Worm (Caenorhabditis elegans) whole organism, early embryonic: ENCODE data around the gene sra-39.

Experiments
- B0310.2 ChIP-seq: sonication (generic microtip); optimal IDR thresholded peaks from 2 replicates; lab custom pipeline; 2016; ENCODE audit warnings: mild to moderate bottlenecking, missing genetic modification characterization, missing compliant biosample characterization
- F13C5.2 ChIP-seq: sonication (generic microtip); optimal IDR thresholded peaks from 2 replicates; lab custom pipeline; 2017; ENCODE audit warnings: mild to moderate bottlenecking, missing genetic modification characterization, inconsistent platforms, missing compliant biosample characterization
- aly-1 ChIP-seq: sonication (generic microtip); optimal IDR thresholded peaks from 2 replicates; lab custom pipeline; 2016; ENCODE audit warnings: missing genetic modification characterization, missing compliant biosample characterization
- ama-1 ChIP-seq: fragments of 150-350 bp; optimal IDR thresholded peaks from 2 replicates; lab custom pipeline; 2014
- ceh-13 ChIP-seq: fragments of 200-800 bp; sonication (Bioruptor generic); optimal IDR thresholded peaks from 2 replicates; lab custom pipeline; 2018; ENCODE audit warnings: mild to moderate bottlenecking, missing genetic modification characterization, missing compliant biosample characterization
- ceh-36 ChIP-seq: sonication (generic microtip); optimal IDR thresholded peaks from 2 replicates; lab custom pipeline; 2016; ENCODE audit warnings: missing genetic modification characterization, inconsistent platforms, missing compliant biosample characterization
- ets-7 ChIP-seq: sonication (generic microtip); optimal IDR thresholded peaks from 2 replicates; lab custom pipeline; 2016; ENCODE audit warnings: missing genotype, missing genetic modification characterization, missing compliant biosample characterization
- flt-1 ChIP-seq: fragments of 200-800 bp; sonication (Bioruptor generic); IDR thresholded peaks from 2 replicates; pipeline ENCODE4 v1.3.6; 2022; ENCODE audit warnings: missing genetic modification characterization, missing compliant biosample characterization
- hmbx-1 ChIP-seq: sonication (generic microtip); optimal IDR thresholded peaks from 2 replicates; lab custom pipeline; 2016; ENCODE audit warnings: mild to moderate bottlenecking, missing genetic modification characterization, missing compliant biosample characterization
- hmg-4 ChIP-seq: fragments of 200-800 bp; sonication (Bioruptor generic); optimal IDR thresholded peaks from 2 replicates; lab custom pipeline; 2018; ENCODE audit warnings: mild to moderate bottlenecking, missing genetic modification characterization, missing compliant biosample characterization
- hnd-1 ChIP-seq: sonication (generic microtip); optimal IDR thresholded peaks from 2 replicates; lab custom pipeline; 2016; ENCODE audit warnings: missing genetic modification characterization, missing compliant biosample characterization
- pes-1 ChIP-seq: fragments of 200-800 bp; sonication (Bioruptor generic); IDR thresholded peaks from 2 replicates; pipeline ENCODE4 v1.3.6; 2022; ENCODE audit warnings: missing genetic modification reagents, missing genetic modification characterization, missing compliant biosample characterization
- scrt-1 ChIP-seq: fragments of 200-800 bp; sonication (Bioruptor generic); IDR thresholded peaks from 2 replicates; pipeline ENCODE4 v1.3.6; 2022; ENCODE audit warnings: missing genetic modification characterization, missing compliant biosample characterization
- sea-1 ChIP-seq: fragments of 200-800 bp; sonication (Bioruptor generic); conservative IDR thresholded peaks from 2 replicates; pipeline ENCODE4 v1.3.6; 2022; ENCODE audit warnings: missing genetic modification characterization, missing compliant biosample characterization
- tbx-11 ChIP-seq: fragments of 200-800 bp; sonication (Bioruptor generic); IDR thresholded peaks from 2 replicates; pipeline ENCODE4 v1.3.6; 2022; ENCODE audit warnings: missing genetic modification characterization, missing compliant biosample characterization
- tbx-37 ChIP-seq: fragments of 200-800 bp; sonication (Bioruptor generic); conservative IDR thresholded peaks from 2 replicates; pipeline ENCODE4 v1.3.6; 2022; ENCODE audit warnings: missing genetic modification reagents, missing genetic modification characterization, missing compliant biosample characterization
- tra-4 ChIP-seq: sonication (generic microtip); optimal IDR thresholded peaks from 2 replicates; lab custom pipeline; 2017; ENCODE audit warnings: missing genetic modification characterization, missing compliant biosample characterization

The sra-39 gene

ce11 chrX:13934574-13934973 is 31.3 kb upstream of the sra-39 start, which contains the start of gene elt-3:
TSS of gene elt-3 (plus strand) at chrX:13934874.
- no peak for TF ChIP-seq hmg-4
- no peak for TF ChIP-seq ceh-36 (tag; lab: Kevin White, UChicago)
- TF ChIP-seq aly-1 (tag; lab: Kevin White, UChicago), result no peak
- no peak for TF ChIP-seq ets-7 (tag; lab: Kevin White, UChicago)
- TF ChIP-seq F13C5.2, result no peak
- no peak for TF ChIP-seq ceh-13 (GFP tag; lab: Kevin White, UChicago)
- no peak for TF ChIP-seq sea-1 (GFP tag; lab: Robert Waterston, UW)
- no peak for TF ChIP-seq ama-1
- TF ChIP-seq hmbx-1 (tag; lab: Kevin White, UChicago), result no peak
- no peak for TF ChIP-seq B0310.2 (tag; lab: Kevin White, UChicago)
- TF ChIP-seq scrt-1 (GFP tag; lab: Robert Waterston, UW), result no peak
- TF ChIP-seq pes-1 (GFP tag; lab: Robert Waterston, UW), result no peak
- TF ChIP-seq tbx-37 (GFP tag; lab: Robert Waterston, UW), result no peak
- TF ChIP-seq flt-1 (GFP tag; lab: Robert Waterston, UW), result no peak

ce11 chrX:13929534-13929933 is 26.3 kb upstream of the sra-39 start, which contains the start of gene meg-1:
TSS of gene meg-1 (minus strand) at chrX:13929634.
- TF ChIP-seq B0310.2 (tag; lab: Kevin White, UChicago) (no peak), flt-1 (GFP tag; lab: Robert Waterston, UW) (no peak)

- no peak for TF ChIP-seq F13C5.2
- TF ChIP-seq ets-7 (tag; lab: Kevin White, UChicago), result no peak
- TF ChIP-seq scrt-1 (GFP tag; lab: Robert Waterston, UW), result no peak
- no peak for TF ChIP-seq hnd-1 (tag; lab: Kevin White, UChicago)
- no peak for TF ChIP-seq tbx-11
- no peak for TF ChIP-seq sea-1 (GFP tag; lab: Robert Waterston, UW)
- TF ChIP-seq hmg-4, result no peak
- TF ChIP-seq ceh-36 (tag; lab: Kevin White, UChicago), result no peak
- TF ChIP-seq tra-4 (tag; lab: Kevin White, UChicago), result no peak
- TF ChIP-seq tbx-37 (GFP tag; lab: Robert Waterston, UW), result no peak
These were observed 25.3 kb upstream of the sra-39 start for ce11 chrX:13928532-13928931.

ce11 chrX:13926029-13926428 is 22.8 kb upstream of the sra-39 start, which contains the start of gene meg-2:
TSS of gene meg-2 (minus strand) at chrX:13926129.
- TF ChIP-seq hnd-1 (tag; lab: Kevin White, UChicago) (no peak), B0310.2 (tag; lab: Kevin White, UChicago) (no peak), tbx-37 (GFP tag; lab: Robert Waterston, UW) (no peak), ets-7 (tag; lab: Kevin White, UChicago) (no peak), ama-1 (no peak), hmg-4 (no peak), flt-1 (GFP tag; lab: Robert Waterston, UW) (no peak), tbx-11 (no peak), ceh-36 (tag; lab: Kevin White, UChicago) (no peak), scrt-1 (GFP tag; lab: Robert Waterston, UW) (no peak), ceh-13 (GFP tag; lab: Kevin White, UChicago) (no peak), tra-4 (tag; lab: Kevin White, UChicago) (no peak), pes-1 (GFP tag; lab: Robert Waterston, UW) (no peak), hmbx-1 (tag; lab: Kevin White, UChicago) (no peak), aly-1 (tag; lab: Kevin White, UChicago) (no peak), F13C5.2 (no peak), sea-1 (GFP tag; lab: Robert Waterston, UW) (no peak)

ce11 chrX:13920374-13920986 is 17.3 kb upstream of the sra-39 start:
- TF ChIP-seq hmg-4 (peak; percentile 22), pes-1 (GFP tag; lab: Robert Waterston, UW) (no peak)

- TF ChIP-seq pes-1 (GFP tag; lab: Robert Waterston, UW) (no peak), aly-1 (tag; lab: Kevin White, UChicago) (no peak), tbx-37 (GFP tag; lab: Robert Waterston, UW) (no peak), sea-1 (GFP tag; lab: Robert Waterston, UW) (no peak)
These were observed 14.9 kb upstream of the sra-39 start for ce11 chrX:13918143-13918542.

- TF ChIP-seq flt-1 (GFP tag; lab: Robert Waterston, UW), result no peak
- peak; percentile 11 for TF ChIP-seq hmg-4
These were observed 14.0 kb upstream of the sra-39 start, which contains the start of gene ekl-5 for ce11 chrX:13917121-13917755. TSS of gene ekl-5 (minus strand) at chrX:13917171.

- TF ChIP-seq aly-1 (tag; lab: Kevin White, UChicago) (no peak), hmg-4 (no peak), ceh-13 (GFP tag; lab: Kevin White, UChicago) (no peak), flt-1 (GFP tag; lab: Robert Waterston, UW) (no peak), sea-1 (GFP tag; lab: Robert Waterston, UW) (no peak), ceh-36 (tag; lab: Kevin White, UChicago) (no peak), ets-7 (tag; lab: Kevin White, UChicago) (no peak), tra-4 (tag; lab: Kevin White, UChicago) (no peak), scrt-1 (GFP tag; lab: Robert Waterston, UW) (no peak), pes-1 (GFP tag; lab: Robert Waterston, UW) (no peak), tbx-11 (no peak), hnd-1 (tag; lab: Kevin White, UChicago) (no peak), hmbx-1 (tag; lab: Kevin White, UChicago) (no peak), F13C5.2 (no peak), ama-1 (no peak), B0310.2 (tag; lab: Kevin White, UChicago) (no peak), tbx-37 (GFP tag; lab: Robert Waterston, UW) (no peak)
These were observed 11.1 kb upstream of the sra-39 start, which contains the start of gene Y26E6A.2 for ce11 chrX:13914289-13914688. TSS of gene Y26E6A.2 (minus strand) at chrX:13914389.
